Fruit fly (Drosophila melanogaster) whole organism, embryonic: ENCODE results near the gene heix.

Experiments used
- Asciz ChIP-seq: fragments of 200-800 bp; sonication (Bioruptor generic); optimal IDR thresholded peaks from 2 replicates; lab custom pipeline; 2017; ENCODE audit warnings: missing biosample characterization, mild to moderate bottlenecking, missing genetic modification characterization, missing genetic modification reagents
- Bdp1 ChIP-seq: fragments of 200-800 bp; sonication (Bioruptor generic); optimal IDR thresholded peaks from 3 replicates; lab custom pipeline; 2016; ENCODE audit warnings: missing biosample characterization, missing genetic modification characterization
- BtbVII ChIP-seq: fragments of 200-800 bp; sonication (Bioruptor generic); optimal IDR thresholded peaks from 3 replicates; lab custom pipeline; 2017; ENCODE audit warnings: missing biosample characterization, mild to moderate bottlenecking, missing genetic modification characterization
- Bteb2 ChIP-seq: fragments of 200-800 bp; sonication (Bioruptor generic); optimal IDR thresholded peaks from 2 replicates; lab custom pipeline; 2016; ENCODE audit warnings: missing biosample characterization, missing genetic modification characterization
- CG11456 ChIP-seq: fragments of 200-800 bp; sonication (Bioruptor generic); IDR thresholded peaks from 3 replicates; pipeline ENCODE4 v1.3.6; 2022; ENCODE audit warnings: missing biosample characterization, missing genetic modification characterization
- CG12104 ChIP-seq: fragments of 200-800 bp; sonication (Bioruptor generic); optimal IDR thresholded peaks from 3 replicates; lab custom pipeline; 2016; ENCODE audit warnings: missing biosample characterization, missing genetic modification characterization
- CG12769 ChIP-seq: fragments of 200-800 bp; sonication (Bioruptor generic); optimal IDR thresholded peaks from 2 replicates; lab custom pipeline; 2019; ENCODE audit warnings: missing biosample characterization, mild to moderate bottlenecking, missing genetic modification characterization, moderate library complexity
- CG14014 ChIP-seq: fragments of 200-800 bp; sonication (Bioruptor generic); IDR thresholded peaks from 2 replicates; pipeline ENCODE4 v1.3.6; 2022; ENCODE audit warnings: missing biosample characterization, missing genetic modification characterization
- CG17802 ChIP-seq: fragments of 200-800 bp; sonication (Bioruptor generic); optimal IDR thresholded peaks from 2 replicates; lab custom pipeline; 2018; ENCODE audit warnings: missing biosample characterization, mild to moderate bottlenecking, missing genetic modification characterization, moderate library complexity
- CG1792 ChIP-seq: fragments of 200-800 bp; sonication (Bioruptor generic); optimal IDR thresholded peaks from 2 replicates; lab custom pipeline; 2016; ENCODE audit warnings: missing biosample characterization, missing genetic modification characterization
- CG32532 ChIP-seq: fragments of 200-800 bp; sonication (Bioruptor generic); IDR thresholded peaks from 2 replicates; pipeline ENCODE4 v1.3.6; 2022; ENCODE audit warnings: missing biosample characterization, missing genetic modification characterization
- CG32772 ChIP-seq: fragments of 200-800 bp; sonication (Bioruptor generic); IDR thresholded peaks from 2 replicates; pipeline ENCODE4 v1.3.6; 2022; ENCODE audit warnings: missing biosample characterization, missing genetic modification characterization
- CG3281 ChIP-seq: fragments of 200-800 bp; sonication (Bioruptor generic); optimal IDR thresholded peaks from 3 replicates; lab custom pipeline; 2017; ENCODE audit warnings: missing biosample characterization, mild to moderate bottlenecking, missing genetic modification characterization
- CG33557 ChIP-seq: fragments of 200-800 bp; sonication (Bioruptor generic); optimal IDR thresholded peaks from 2 replicates; lab custom pipeline; 2019; ENCODE audit warnings: missing biosample characterization, mild to moderate bottlenecking, missing genetic modification characterization, moderate library complexity
- CG34376 ChIP-seq: fragments of 200-800 bp; sonication (Bioruptor generic); optimal IDR thresholded peaks from 2 replicates; lab custom pipeline; 2018; ENCODE audit warnings: missing biosample characterization, mild to moderate bottlenecking, missing genetic modification characterization
- CG3847 ChIP-seq: fragments of 200-800 bp; sonication (Bioruptor generic); IDR thresholded peaks from 2 replicates; pipeline ENCODE4 v1.3.6; 2022; ENCODE audit warnings: missing biosample characterization, missing genetic modification characterization
- CG6175 ChIP-seq: fragments of 200-800 bp; sonication (Bioruptor generic); IDR thresholded peaks from 3 replicates; pipeline ENCODE4 v1.3.6; 2022; ENCODE audit warnings: missing biosample characterization, missing genetic modification characterization
- CG6765 ChIP-seq: fragments of 200-800 bp; sonication (Bioruptor generic); optimal IDR thresholded peaks from 3 replicates; lab custom pipeline; 2017; ENCODE audit warnings: missing biosample characterization, mild to moderate bottlenecking, missing genetic modification characterization
- CG7987 ChIP-seq: fragments of 200-800 bp; sonication (Bioruptor generic); optimal IDR thresholded peaks from 2 replicates; lab custom pipeline; 2018; ENCODE audit warnings: missing biosample characterization, mild to moderate bottlenecking, missing genetic modification characterization, moderate library complexity
- CG8089 ChIP-seq: fragments of 200-800 bp; sonication (Bioruptor generic); optimal IDR thresholded peaks from 3 replicates; lab custom pipeline; 2016; ENCODE audit warnings: missing biosample characterization, missing genetic modification characterization
- CG8765 ChIP-seq: fragments of 200-800 bp; sonication (Bioruptor generic); IDR thresholded peaks from 2 replicates; pipeline ENCODE4 v1.3.6; 2022; ENCODE audit warnings: missing biosample characterization, missing genetic modification characterization
- CG9876 ChIP-seq: fragments of 200-800 bp; sonication (Bioruptor generic); optimal IDR thresholded peaks from 2 replicates; lab custom pipeline; 2016; ENCODE audit warnings: missing biosample characterization, missing genetic modification characterization
- Deaf1 ChIP-seq: fragments of 200-800 bp; optimal IDR thresholded peaks from 3 replicates; lab custom pipeline; 2019; ENCODE audit warnings: missing biosample characterization, mild to moderate bottlenecking, missing genetic modification characterization, moderate library complexity
- Doc3 ChIP-seq: fragments of 200-800 bp; sonication (Bioruptor generic); IDR thresholded peaks from 3 replicates; pipeline ENCODE4 v1.3.6; 2022; ENCODE audit warnings: missing biosample characterization, missing genetic modification characterization; ENCODE audit not compliant: partially characterized antibody
- Fer2 ChIP-seq: fragments of 200-800 bp; sonication (Bioruptor generic); optimal IDR thresholded peaks from 2 replicates; lab custom pipeline; 2018; ENCODE audit warnings: missing biosample characterization, mild to moderate bottlenecking, missing genetic modification characterization, moderate library complexity
- Gsc ChIP-seq: fragments of 200-800 bp; sonication (Bioruptor generic); IDR thresholded peaks from 2 replicates; pipeline ENCODE4 v1.3.6; 2022; ENCODE audit warnings: missing biosample characterization, missing genetic modification characterization
- H15 ChIP-seq: fragments of 200-800 bp; sonication (Bioruptor generic); IDR thresholded peaks from 3 replicates; pipeline ENCODE4 v1.3.6; 2022; ENCODE audit warnings: missing biosample characterization, missing genetic modification characterization
- HLH3B ChIP-seq: fragments of 200-800 bp; sonication (Bioruptor generic); IDR thresholded peaks from 2 replicates; pipeline ENCODE4 v1.3.6; 2022; ENCODE audit warnings: missing biosample characterization, missing genetic modification characterization
- Oli ChIP-seq: fragments of 200-800 bp; sonication (Bioruptor generic); optimal IDR thresholded peaks from 2 replicates; lab custom pipeline; 2018; ENCODE audit warnings: missing biosample characterization, mild to moderate bottlenecking, missing genetic modification characterization, moderate library complexity
- Pdp1 ChIP-seq, 2 experiments: fragments of 200-800 bp; sonication (Bioruptor generic); optimal IDR thresholded peaks; 3 replicates each; lab custom pipeline; 2016; ENCODE audit warnings: missing biosample characterization in 2 of 2, missing genetic modification characterization in 2 of 2, mild to moderate bottlenecking in 1 of 2, moderate library complexity in 1 of 2
- Rx ChIP-seq: fragments of 200-800 bp; sonication (Bioruptor generic); IDR thresholded peaks from 2 replicates; pipeline ENCODE4 v1.3.6; 2022; ENCODE audit warnings: missing biosample characterization, missing genetic modification characterization
- Sin3A ChIP-seq: fragments of >200 bp; optimal IDR thresholded peaks from 2 replicates; lab custom pipeline; 2018
- Six4 ChIP-seq: fragments of 200-800 bp; sonication (Bioruptor generic); optimal IDR thresholded peaks from 2 replicates; lab custom pipeline; 2016; ENCODE audit warnings: missing biosample characterization, missing genetic modification characterization
- Sry-β ChIP-seq: fragments of 200-800 bp; sonication (Bioruptor generic); optimal IDR thresholded peaks from 2 replicates; lab custom pipeline; 2018; ENCODE audit warnings: missing biosample characterization, mild to moderate bottlenecking, missing genetic modification characterization, moderate library complexity
- ara ChIP-seq: fragments of 200-800 bp; sonication (Bioruptor generic); IDR thresholded peaks from 2 replicates; pipeline ENCODE4 v1.3.6; 2022; ENCODE audit warnings: missing biosample characterization, missing genetic modification characterization
- ash1 ChIP-seq: fragments of 200-800 bp; sonication (Bioruptor generic); optimal IDR thresholded peaks from 2 replicates; lab custom pipeline; 2018; ENCODE audit warnings: missing biosample characterization, mild to moderate bottlenecking, missing genetic modification characterization
- ato ChIP-seq: fragments of 200-800 bp; sonication (Bioruptor generic); IDR thresholded peaks from 2 replicates; pipeline ENCODE4 v1.3.6; 2022; ENCODE audit warnings: missing biosample characterization, missing genetic modification characterization; ENCODE audit not compliant: partially characterized antibody
- crol ChIP-seq: fragments of 200-800 bp; sonication (Bioruptor generic); IDR thresholded peaks from 2 replicates; pipeline ENCODE4 v1.3.6; 2022; ENCODE audit warnings: missing biosample characterization, missing genetic modification characterization
- dati ChIP-seq: fragments of 200-800 bp; sonication (Bioruptor generic); IDR thresholded peaks from 2 replicates; pipeline ENCODE4 v1.3.6; 2022; ENCODE audit warnings: missing biosample characterization, missing genetic modification characterization
- exex ChIP-seq: fragments of 200-800 bp; sonication (Bioruptor generic); optimal IDR thresholded peaks from 4 replicates; lab custom pipeline; 2018; ENCODE audit warnings: missing biosample characterization, mild to moderate bottlenecking, missing genetic modification characterization, moderate library complexity
- gcm ChIP-seq: fragments of 200-800 bp; sonication (Bioruptor generic); optimal IDR thresholded peaks from 2 replicates; lab custom pipeline; 2019; ENCODE audit warnings: missing biosample characterization, mild to moderate bottlenecking, missing genetic modification characterization, moderate library complexity
- gfzf ChIP-seq: fragments of 200-800 bp; sonication (Bioruptor generic); optimal IDR thresholded peaks from 2 replicates; lab custom pipeline; 2016; ENCODE audit warnings: missing biosample characterization, mild to moderate bottlenecking, missing genetic modification characterization, moderate library complexity
- inv ChIP-seq: fragments of 200-800 bp; sonication (Bioruptor generic); IDR thresholded peaks from 2 replicates; pipeline ENCODE4 v1.3.6; 2022; ENCODE audit warnings: missing biosample characterization, missing genetic modification characterization; ENCODE audit not compliant: partially characterized antibody
- maf-S ChIP-seq: fragments of 200-800 bp; sonication (Bioruptor generic); optimal IDR thresholded peaks from 2 replicates; lab custom pipeline; 2016; ENCODE audit warnings: missing biosample characterization, missing genetic modification characterization
- mam ChIP-seq: fragments of 200-800 bp; sonication (Bioruptor generic); optimal IDR thresholded peaks from 3 replicates; lab custom pipeline; 2016; ENCODE audit warnings: missing biosample characterization, missing genetic modification characterization
- pnt ChIP-seq: fragments of 200-800 bp; sonication (Bioruptor generic); optimal IDR thresholded peaks from 3 replicates; lab custom pipeline; 2016; ENCODE audit warnings: missing biosample characterization, missing genetic modification characterization
- salm ChIP-seq: fragments of 200-800 bp; sonication (Bioruptor generic); optimal IDR thresholded peaks from 2 replicates; lab custom pipeline; 2018; ENCODE audit warnings: missing biosample characterization, mild to moderate bottlenecking, missing genetic modification characterization
- sd ChIP-seq: fragments of 200-800 bp; sonication (Bioruptor generic); optimal IDR thresholded peaks from 3 replicates; lab custom pipeline; 2018; ENCODE audit warnings: missing biosample characterization, mild to moderate bottlenecking, missing genetic modification characterization, moderate library complexity
- sens-2 ChIP-seq: fragments of 200-800 bp; sonication (Bioruptor generic); IDR thresholded peaks from 2 replicates; pipeline ENCODE4 v1.3.6; 2022; ENCODE audit warnings: missing biosample characterization, missing genetic modification characterization
- sima ChIP-seq: fragments of 200-800 bp; sonication (Bioruptor generic); optimal IDR thresholded peaks from 2 replicates; lab custom pipeline; 2016; ENCODE audit warnings: missing biosample characterization, missing genetic modification characterization
- slou ChIP-seq: fragments of 200-800 bp; sonication (Bioruptor generic); optimal IDR thresholded peaks from 3 replicates; lab custom pipeline; 2016; ENCODE audit warnings: missing biosample characterization, missing genetic modification characterization
- zfh2 ChIP-seq: fragments of 200-800 bp; sonication (Bioruptor generic); optimal IDR thresholded peaks from 2 replicates; lab custom pipeline; 2016; ENCODE audit warnings: missing biosample characterization, missing genetic modification characterization

The heix gene

dm6 chr2L:16275809-16276178 is 23.9 kb downstream of the heix start (continued):
- TF ChIP-seq gcm (no peak), Fer2 (no peak), Oli (tag; lab: Kevin White, UChicago) (peak; percentile 62), Doc3 (GFP tag; lab: Robert Waterston, UW) (no peak), slou (GFP tag; lab: Kevin White, UChicago) (no peak), BtbVII (GFP tag; lab: Kevin White, UChicago) (peak; percentile 56), maf-S (no peak), CG6765 (GFP tag; lab: Kevin White, UChicago) (peak; percentile 27), salm (tag; lab: Kevin White, UChicago) (no peak), crol (GFP tag; lab: Robert Waterston, UW) (0 out of 2 replicates have a peak, but pooled peaks have one; percentile 36), sd (tag; lab: Kevin White, UChicago) (peak; percentile 29), CG6175 (GFP tag; lab: Robert Waterston, UW) (no peak), sima (GFP tag; lab: Kevin White, UChicago) (no peak), Rx (GFP tag; lab: Robert Waterston, UW) (no peak), pnt (GFP tag; lab: Kevin White, UChicago) (no peak), zfh2 (GFP tag; lab: Kevin White, UChicago) (peak; percentile 30), Bteb2 (peak; percentile 2), CG34376 (no peak), HLH3B (GFP tag; lab: Robert Waterston, UW) (no peak), Six4 (GFP tag; lab: Kevin White, UChicago) (no peak), Bdp1 (GFP tag; lab: Kevin White, UChicago) (no peak), inv (GFP tag; lab: Robert Waterston, UW) (no peak), CG33557 (GFP tag; lab: Kevin White, UChicago) (no peak), dati (no peak), Deaf1 (tag; lab: Kevin White, UChicago) (no peak), CG12769 (tag; lab: Kevin White, UChicago) (peak; percentile 25), ara (no peak), CG1792 (GFP tag; lab: Kevin White, UChicago) (no peak), exex (tag; lab: Kevin White, UChicago) (peak; percentile 4), CG12104 (no peak), Asciz (GFP tag; lab: Kevin White, UChicago) (peak; percentile 40), CG3281 (GFP tag; lab: Kevin White, UChicago) (peak; percentile 76), mam (GFP tag; lab: Kevin White, UChicago) (no peak), Sry-β (no peak), Sin3A (lab: Kevin White, UChicago) (no peak), gfzf (no peak), CG8765 (no peak), CG3847 (GFP tag; lab: Robert Waterston, UW) (no peak; the same call in 1 of the 2 replicates), sens-2 (GFP tag; lab: Robert Waterston, UW) (no peak), CG8089 (no peak), Pdp1 (GFP tag; optimal IDR thresholded peaks at IDR 0.05; lab: Kevin White, UChicago) (peak in 1 of 2 experiments; percentile 24), CG9876 (GFP tag; lab: Kevin White, UChicago) (no peak), CG11456 (GFP tag; lab: Robert Waterston, UW) (0 out of 3 replicates have a peak, but pooled peaks have one; percentile 18), CG14014 (GFP tag; lab: Robert Waterston, UW) (peak; percentile 68), CG32532 (GFP tag; lab: Robert Waterston, UW) (0 out of 2 replicates have a peak, but pooled peaks have one; percentile 14), CG17802 (no peak), CG7987 (GFP tag; lab: Kevin White, UChicago) (no peak), Gsc (GFP tag; lab: Robert Waterston, UW) (no peak), H15 (GFP tag; lab: Robert Waterston, UW) (no peak), ash1 (GFP tag; lab: Kevin White, UChicago) (no peak), CG32772 (peak; percentile 42; the same call in 1 of the 2 replicates), ato (GFP tag; lab: Robert Waterston, UW) (no peak)
